Fruit fly (Drosophila melanogaster) whole organism, embryonic: Measurements from ENCODE around the gene EMC3.

Source experiments
- Adf1 ChIP-seq: fragments of 200-800 bp; sonication (Bioruptor generic); IDR thresholded peaks from 2 replicates; pipeline ENCODE4 v1.3.6; 2022; ENCODE audit warnings: missing biosample characterization, missing genetic modification characterization
- Aef1 ChIP-seq: fragments of 200-800 bp; sonication (Bioruptor generic); IDR thresholded peaks from 3 replicates; pipeline ENCODE4 v1.3.6; 2022; ENCODE audit warnings: missing biosample characterization, missing genetic modification characterization
- CG10654 ChIP-seq: fragments of 200-800 bp; sonication (Bioruptor generic); optimal IDR thresholded peaks from 2 replicates; lab custom pipeline; 2016; ENCODE audit warnings: missing biosample characterization, missing genetic modification characterization
- CG11085 ChIP-seq: fragments of 200-800 bp; sonication (Bioruptor generic); IDR thresholded peaks from 2 replicates; pipeline ENCODE4 v1.3.6; 2022; ENCODE audit warnings: missing biosample characterization, missing genetic modification characterization
- CG12104 ChIP-seq: fragments of 200-800 bp; sonication (Bioruptor generic); optimal IDR thresholded peaks from 3 replicates; lab custom pipeline; 2016; ENCODE audit warnings: missing biosample characterization, missing genetic modification characterization
- CG12744 ChIP-seq: fragments of 200-800 bp; sonication (Bioruptor generic); optimal IDR thresholded peaks from 2 replicates; lab custom pipeline; 2016; ENCODE audit warnings: missing biosample characterization, missing genetic modification characterization
- CG13624 ChIP-seq: fragments of 200-800 bp; sonication (Bioruptor generic); optimal IDR thresholded peaks from 2 replicates; lab custom pipeline; 2016; ENCODE audit warnings: missing biosample characterization, missing genetic modification characterization
- CG14965 ChIP-seq: fragments of 200-800 bp; sonication (Bioruptor generic); optimal IDR thresholded peaks from 2 replicates; lab custom pipeline; 2016; ENCODE audit warnings: missing biosample characterization, missing genetic modification characterization, borderline replicate concordance
- CG1529 ChIP-seq: fragments of 200-800 bp; sonication (Bioruptor generic); optimal IDR thresholded peaks from 3 replicates; lab custom pipeline; 2018; ENCODE audit warnings: missing biosample characterization, missing genetic modification characterization
- CG2889 ChIP-seq: fragments of 200-800 bp; sonication (Bioruptor generic); IDR thresholded peaks from 3 replicates; pipeline ENCODE4 v1.3.6; 2022; ENCODE audit warnings: missing biosample characterization, missing genetic modification characterization
- CG31224 ChIP-seq: fragments of 200-800 bp; sonication (Bioruptor generic); IDR thresholded peaks from 2 replicates; pipeline ENCODE4 v1.3.6; 2022; ENCODE audit warnings: missing biosample characterization, missing genetic modification characterization
- CG34422 ChIP-seq: fragments of 200-800 bp; sonication (Bioruptor generic); IDR thresholded peaks from 3 replicates; pipeline ENCODE4 v1.3.6; 2022; ENCODE audit warnings: missing biosample characterization, missing genetic modification characterization
- CG3726 ChIP-seq: fragments of 200-800 bp; sonication (Bioruptor generic); IDR thresholded peaks from 3 replicates; pipeline ENCODE4, ENCODE4 v1.3.6; 2022; ENCODE audit warnings: missing biosample characterization, missing genetic modification characterization
- CG4282 ChIP-seq: fragments of 200-800 bp; sonication (Bioruptor generic); optimal IDR thresholded peaks from 2 replicates; lab custom pipeline; 2016; ENCODE audit warnings: missing biosample characterization, missing genetic modification characterization
- CG6683 ChIP-seq: fragments of 200-800 bp; sonication (Bioruptor generic); optimal IDR thresholded peaks from 2 replicates; lab custom pipeline; 2017; ENCODE audit warnings: missing biosample characterization, mild to moderate bottlenecking, missing genetic modification characterization, missing genetic modification reagents
- CG7928 ChIP-seq: fragments of 200-800 bp; sonication (Bioruptor generic); optimal IDR thresholded peaks from 2 replicates; lab custom pipeline; 2017; ENCODE audit warnings: missing biosample characterization, mild to moderate bottlenecking, missing genetic modification characterization
- CG8290 ChIP-seq, 3 experiments: fragments of 200-800 bp; sonication (Bioruptor generic); optimal IDR thresholded peaks; 2 replicates each; lab custom pipeline; 2016 to 2019; ENCODE audit warnings: missing biosample characterization in 3 of 3, missing genetic modification characterization in 3 of 3, mild to moderate bottlenecking in 2 of 3, moderate library complexity in 1 of 3
- CG8359 ChIP-seq: fragments of 200-800 bp; sonication (Bioruptor generic); optimal IDR thresholded peaks from 2 replicates; lab custom pipeline; 2017; ENCODE audit warnings: missing biosample characterization, mild to moderate bottlenecking, missing genetic modification characterization, borderline replicate concordance
- CG8478 ChIP-seq: fragments of >200 bp; optimal IDR thresholded peaks from 2 replicates; lab custom pipeline; 2018
- CG9609 ChIP-seq: fragments of 200-800 bp; sonication (Bioruptor generic); optimal IDR thresholded peaks from 3 replicates; lab custom pipeline; 2016; ENCODE audit warnings: missing biosample characterization, missing genetic modification characterization
- Camta ChIP-seq: fragments of 200-800 bp; sonication (Bioruptor generic); optimal IDR thresholded peaks from 2 replicates; lab custom pipeline; 2016; ENCODE audit warnings: missing biosample characterization, missing genetic modification characterization
- D ChIP-seq, 2 experiments: fragments of 200-800 bp in 1 of 2; fragments of >200 bp in 1 of 2; sonication (Bioruptor generic) in 1 of 2; optimal IDR thresholded peaks; 2 replicates in 1 of 2; 3 replicates in 1 of 2; lab custom pipeline; 2017; ENCODE audit warnings: mild to moderate bottlenecking in 1 of 2, missing biosample characterization in 1 of 2, missing genetic modification characterization in 1 of 2, missing genetic modification reagents in 1 of 2
- Doc3 ChIP-seq: fragments of 200-800 bp; sonication (Bioruptor generic); IDR thresholded peaks from 3 replicates; pipeline ENCODE4 v1.3.6; 2022; ENCODE audit warnings: missing biosample characterization, missing genetic modification characterization; ENCODE audit not compliant: partially characterized antibody
- Dref ChIP-seq: fragments of 200-800 bp; sonication (Bioruptor generic); IDR thresholded peaks from 2 replicates; pipeline ENCODE4 v1.3.6; 2022; ENCODE audit warnings: missing biosample characterization, missing genetic modification characterization
- Eip74EF ChIP-seq, 2 experiments: fragments of 200-800 bp in 1 of 2; fragments of >200 bp in 1 of 2; sonication (Bioruptor generic) in 1 of 2; optimal IDR thresholded peaks; 2 replicates each; lab custom pipeline; 2017 to 2019; ENCODE audit warnings: missing biosample characterization in 2 of 2, missing genetic modification characterization in 2 of 2, mild to moderate bottlenecking in 1 of 2, moderate library complexity in 1 of 2
- Gug ChIP-seq: fragments of 200-800 bp; sonication (Bioruptor generic); IDR thresholded peaks from 4 replicates; pipeline ENCODE4 v1.3.6; 2022; ENCODE audit warnings: missing biosample characterization, missing genetic modification characterization
- HLHmδ ChIP-seq: fragments of 200-800 bp; sonication (Bioruptor generic); optimal IDR thresholded peaks from 2 replicates; lab custom pipeline; 2018; ENCODE audit warnings: missing biosample characterization, mild to moderate bottlenecking, missing genetic modification characterization, moderate library complexity
- NK7.1 ChIP-seq: fragments of 200-800 bp; sonication (Bioruptor generic); optimal IDR thresholded peaks from 3 replicates; lab custom pipeline; 2016; ENCODE audit warnings: missing biosample characterization, missing genetic modification characterization
- Nf-YA ChIP-seq: fragments of 200-800 bp; sonication (Bioruptor generic); IDR thresholded peaks from 2 replicates; pipeline ENCODE4 v1.3.6; 2022; ENCODE audit warnings: missing biosample characterization, missing genetic modification characterization
- Nf-YB ChIP-seq: fragments of 200-800 bp; sonication (Bioruptor generic); optimal IDR thresholded peaks from 3 replicates; lab custom pipeline; 2019; ENCODE audit warnings: missing biosample characterization, mild to moderate bottlenecking, missing genetic modification characterization, moderate library complexity
- Oaz ChIP-seq: fragments of 200-800 bp; sonication (Bioruptor generic); IDR thresholded peaks from 2 replicates; pipeline ENCODE4 v1.3.6; 2022; ENCODE audit warnings: missing biosample characterization, missing genetic modification characterization
- Oli ChIP-seq: fragments of 200-800 bp; sonication (Bioruptor generic); optimal IDR thresholded peaks from 2 replicates; lab custom pipeline; 2018; ENCODE audit warnings: missing biosample characterization, mild to moderate bottlenecking, missing genetic modification characterization, moderate library complexity
- Xrp1 ChIP-seq: fragments of 200-800 bp; sonication (Bioruptor generic); IDR thresholded peaks from 2 replicates; pipeline ENCODE4 v1.3.6; 2022; ENCODE audit warnings: missing biosample characterization, missing genetic modification characterization
- bab2 ChIP-seq: fragments of 200-800 bp; sonication (Bioruptor generic); optimal IDR thresholded peaks from 2 replicates; lab custom pipeline; 2016; ENCODE audit warnings: missing biosample characterization, missing genetic modification characterization
- bsh ChIP-seq, 2 experiments: fragments of 200-800 bp; sonication (Bioruptor generic); optimal IDR thresholded peaks; 2 replicates each; lab custom pipeline; 2017 to 2018; ENCODE audit warnings: mild to moderate bottlenecking in 2 of 2, missing biosample characterization in 2 of 2, missing genetic modification characterization in 2 of 2, moderate library complexity in 1 of 2
- chinmo ChIP-seq: fragments of 200-800 bp; sonication (Bioruptor generic); IDR thresholded peaks from 4 replicates; pipeline ENCODE4 v1.3.6; 2022; ENCODE audit warnings: missing biosample characterization, missing genetic modification characterization; ENCODE audit not compliant: partially characterized antibody
- crc ChIP-seq: fragments of 200-800 bp; sonication (Bioruptor generic); optimal IDR thresholded peaks from 2 replicates; lab custom pipeline; 2016; ENCODE audit warnings: missing biosample characterization, missing genetic modification characterization
- dimm ChIP-seq: fragments of 200-800 bp; sonication (Bioruptor generic); IDR thresholded peaks from 2 replicates; pipeline ENCODE4 v1.3.6; 2022; ENCODE audit warnings: missing biosample characterization, missing genetic modification characterization
- fd64A ChIP-seq: fragments of 200-800 bp; sonication (Bioruptor generic); optimal IDR thresholded peaks from 3 replicates; lab custom pipeline; 2018; ENCODE audit warnings: missing biosample characterization, mild to moderate bottlenecking, missing genetic modification characterization
- ftz-f1 ChIP-seq: fragments of 200-800 bp; sonication (Bioruptor generic); optimal IDR thresholded peaks from 2 replicates; lab custom pipeline; 2016; ENCODE audit warnings: missing biosample characterization, missing genetic modification characterization
- gce ChIP-seq: fragments of 200-800 bp; sonication (Bioruptor generic); IDR thresholded peaks from 3 replicates; pipeline ENCODE4 v1.3.6; 2022; ENCODE audit warnings: missing biosample characterization, missing genetic modification characterization
- gem ChIP-seq: fragments of 200-800 bp; sonication (Bioruptor generic); optimal IDR thresholded peaks from 2 replicates; lab custom pipeline; 2019; ENCODE audit warnings: missing biosample characterization, mild to moderate bottlenecking, missing genetic modification characterization, moderate library complexity
- gfzf ChIP-seq: fragments of 200-800 bp; sonication (Bioruptor generic); optimal IDR thresholded peaks from 2 replicates; lab custom pipeline; 2016; ENCODE audit warnings: missing biosample characterization, mild to moderate bottlenecking, missing genetic modification characterization, moderate library complexity
- hth ChIP-seq: fragments of >200 bp; optimal IDR thresholded peaks from 2 replicates; lab custom pipeline; 2017; ENCODE audit warnings: inconsistent platforms
- inv ChIP-seq: fragments of 200-800 bp; sonication (Bioruptor generic); IDR thresholded peaks from 2 replicates; pipeline ENCODE4 v1.3.6; 2022; ENCODE audit warnings: missing biosample characterization, missing genetic modification characterization; ENCODE audit not compliant: partially characterized antibody
- maf-S ChIP-seq: fragments of 200-800 bp; sonication (Bioruptor generic); optimal IDR thresholded peaks from 2 replicates; lab custom pipeline; 2016; ENCODE audit warnings: missing biosample characterization, missing genetic modification characterization
- pb ChIP-seq: fragments of 200-800 bp; sonication (Bioruptor generic); optimal IDR thresholded peaks from 3 replicates; lab custom pipeline; 2016; ENCODE audit warnings: missing biosample characterization, missing genetic modification characterization
- peb ChIP-seq: fragments of 200-800 bp; sonication (Bioruptor generic); IDR thresholded peaks from 2 replicates; pipeline ENCODE4 v1.3.6; 2022; ENCODE audit warnings: missing biosample characterization, missing genetic modification characterization
- ranshi ChIP-seq: fragments of 200-800 bp; sonication (Bioruptor generic); IDR thresholded peaks from 2 replicates; pipeline ENCODE4 v1.3.6; 2022; ENCODE audit warnings: missing biosample characterization, missing genetic modification characterization
- slou ChIP-seq: fragments of 200-800 bp; sonication (Bioruptor generic); optimal IDR thresholded peaks from 3 replicates; lab custom pipeline; 2016; ENCODE audit warnings: missing biosample characterization, missing genetic modification characterization
- tio ChIP-seq: fragments of 200-800 bp; sonication (Bioruptor generic); optimal IDR thresholded peaks from 2 replicates; lab custom pipeline; 2017; ENCODE audit warnings: missing biosample characterization, missing genetic modification characterization, inconsistent platforms

Gene EMC3

DNA sequence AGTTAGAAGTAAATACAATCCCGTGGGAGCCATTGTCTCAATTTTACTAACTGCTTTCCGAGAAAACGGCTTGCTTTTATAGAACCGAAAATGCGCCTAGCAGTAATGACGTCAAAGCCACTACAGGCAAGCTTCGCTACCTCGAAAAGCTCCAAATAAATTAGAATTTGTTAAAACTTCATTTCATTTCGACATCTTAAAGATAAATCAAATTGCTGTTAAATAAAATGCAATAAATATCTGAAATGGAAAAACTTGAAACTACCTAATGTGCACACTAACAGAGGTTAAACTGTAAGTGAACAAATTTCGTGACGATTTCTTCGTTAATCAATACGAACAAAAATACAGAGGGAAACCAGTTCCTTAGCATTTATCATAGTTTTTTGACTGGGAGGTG, 34.2 kb downstream of the EMC3 start, which contains the start of gene CG7300 (continued):
- TF ChIP-seq crc: no peak
- no peak for TF ChIP-seq ftz-f1 (GFP tag; lab: Kevin White, UChicago)
- TF ChIP-seq CG14965 (GFP tag; lab: Kevin White, UChicago): no peak
- TF ChIP-seq CG7928: peak; percentile 38
- TF ChIP-seq CG13624 (GFP tag; lab: Kevin White, UChicago): peak; percentile 68
- TF ChIP-seq CG8290 (GFP tag; optimal IDR thresholded peaks at IDR 0.05; lab: Kevin White, UChicago): no peak
- TF ChIP-seq CG8290 (tag; optimal IDR thresholded peaks at IDR 0.05; lab: Kevin White, UChicago): no peak
- no peak for TF ChIP-seq Dref
- TF ChIP-seq CG9609: peak; percentile 28
- TF ChIP-seq inv (GFP tag; lab: Robert Waterston, UW): no peak
- peak in 1 of 2 experiments; percentile 40 for TF ChIP-seq Eip74EF (GFP tag; optimal IDR thresholded peaks at IDR 0.05; lab: Kevin White, UChicago)
- peak; percentile 5 for TF ChIP-seq Nf-YB (GFP tag; lab: Kevin White, UChicago)
- no peak for TF ChIP-seq gce (GFP tag; lab: Robert Waterston, UW)
- TF ChIP-seq Gug: peak; percentile 44; the same call in 2 of the 4 replicates
- TF ChIP-seq CG10654: no peak
- TF ChIP-seq CG8478 (lab: Kevin White, UChicago): no peak
- no peak for TF ChIP-seq Oaz
- no peak; the same call in 1 of the 2 replicates for TF ChIP-seq CG11085
- peak in 1 of 2 experiments; percentile 73 for TF ChIP-seq bsh (GFP tag; optimal IDR thresholded peaks at IDR 0.05; lab: Kevin White, UChicago)
- TF ChIP-seq maf-S: no peak
- peak; percentile 18 for TF ChIP-seq tio (GFP tag; lab: Kevin White, UChicago)
- TF ChIP-seq dimm (GFP tag; lab: Robert Waterston, UW): no peak
- peak; percentile 57; the same call in 2 of the 3 replicates for TF ChIP-seq Aef1 (GFP tag; lab: Robert Waterston, UW)
- peak; percentile 68 for TF ChIP-seq Xrp1 (GFP tag; lab: Robert Waterston, UW)
- TF ChIP-seq hth: no peak
- TF ChIP-seq HLHmδ (GFP tag; lab: Kevin White, UChicago): no peak
- no peak for TF ChIP-seq CG4282 (GFP tag; lab: Kevin White, UChicago)
- peak; percentile 77 for TF ChIP-seq gem (tag; lab: Kevin White, UChicago)
- no peak for TF ChIP-seq CG8359
- TF ChIP-seq D (optimal IDR thresholded peaks at IDR 0.05; lab: Kevin White, UChicago): no peak
- TF ChIP-seq D (GFP tag; optimal IDR thresholded peaks at IDR 0.05; lab: Kevin White, UChicago): peak; percentile 0
- no peak for TF ChIP-seq CG12744 (GFP tag; lab: Kevin White, UChicago)
- TF ChIP-seq slou (GFP tag; lab: Kevin White, UChicago): peak; percentile 21
- no peak for TF ChIP-seq CG3726 (GFP tag; lab: Robert Waterston, UW)
- no peak for TF ChIP-seq gfzf (GFP tag; lab: Kevin White, UChicago)
- 0 out of 3 replicates have a peak, but pooled peaks have one; percentile 27 for TF ChIP-seq CG2889 (GFP tag; lab: Robert Waterston, UW)
- TF ChIP-seq peb (GFP tag; lab: Robert Waterston, UW): peak; percentile 31; the same call in 1 of the 2 replicates
- no peak for TF ChIP-seq chinmo (GFP tag; lab: Robert Waterston, UW)
- no peak for TF ChIP-seq CG34422 (GFP tag; lab: Robert Waterston, UW)
- TF ChIP-seq NK7.1 (GFP tag; lab: Kevin White, UChicago): peak; percentile 12
- TF ChIP-seq CG6683 (GFP tag; lab: Kevin White, UChicago): no peak
- 0 out of 2 replicates have a peak, but pooled peaks have one; percentile 18 for TF ChIP-seq CG31224 (GFP tag; lab: Robert Waterston, UW)
- 0 out of 2 replicates have a peak, but pooled peaks have one; percentile 30 for TF ChIP-seq Adf1 (GFP tag; lab: Robert Waterston, UW)
- peak; percentile 7 for TF ChIP-seq pb
- no peak for TF ChIP-seq fd64A (GFP tag; lab: Kevin White, UChicago)
- no peak for TF ChIP-seq ranshi
- no peak for TF ChIP-seq CG12104 (GFP tag; lab: Kevin White, UChicago)
- TF ChIP-seq Camta (GFP tag; lab: Kevin White, UChicago): peak; percentile 9
- no peak for TF ChIP-seq CG1529 (GFP tag; lab: Kevin White, UChicago)
- TF ChIP-seq bab2: peak; percentile 24
- TF ChIP-seq Doc3 (GFP tag; lab: Robert Waterston, UW): no peak
- no peak for TF ChIP-seq Nf-YA (GFP tag; lab: Robert Waterston, UW)
- peak; percentile 57 for TF ChIP-seq Oli (tag; lab: Kevin White, UChicago)
